Fruit fly (Drosophila melanogaster) whole organism, embryonic: ENCODE results near the gene CG13404.

Experiments used
- Asciz ChIP-seq: fragments of 200-800 bp; sonication (Bioruptor generic); optimal IDR thresholded peaks from 2 replicates; lab custom pipeline; 2017; ENCODE audit warnings: missing biosample characterization, mild to moderate bottlenecking, missing genetic modification characterization, missing genetic modification reagents
- BEAF-32 ChIP-seq: fragments of 200-800 bp; sonication (Bioruptor generic); optimal IDR thresholded peaks from 3 replicates; lab custom pipeline; 2017; ENCODE audit warnings: missing biosample characterization, missing genetic modification characterization, mild to moderate bottlenecking, moderate library complexity, missing genetic modification reagents
- CG10565 ChIP-seq: fragments of 200-800 bp; sonication (Bioruptor generic); optimal IDR thresholded peaks from 3 replicates; lab custom pipeline; 2016; ENCODE audit warnings: missing biosample characterization, mild to moderate bottlenecking, missing genetic modification characterization
- CG11085 ChIP-seq: fragments of 200-800 bp; sonication (Bioruptor generic); IDR thresholded peaks from 2 replicates; pipeline ENCODE4 v1.3.6; 2022; ENCODE audit warnings: missing biosample characterization, missing genetic modification characterization
- CG1233 ChIP-seq: fragments of 200-800 bp; sonication (Bioruptor generic); optimal IDR thresholded peaks from 4 replicates; lab custom pipeline; 2018; ENCODE audit warnings: missing biosample characterization, mild to moderate bottlenecking, missing genetic modification characterization
- CG13624 ChIP-seq: fragments of 200-800 bp; sonication (Bioruptor generic); optimal IDR thresholded peaks from 2 replicates; lab custom pipeline; 2016; ENCODE audit warnings: missing biosample characterization, missing genetic modification characterization
- CG14441 ChIP-seq: fragments of 200-800 bp; sonication (Bioruptor generic); IDR thresholded peaks from 2 replicates; pipeline ENCODE4 v1.3.6; 2022; ENCODE audit warnings: missing biosample characterization, missing genetic modification characterization
- CG16779 ChIP-seq: fragments of 200-800 bp; sonication (Bioruptor generic); IDR thresholded peaks from 2 replicates; pipeline ENCODE4 v1.3.6; 2022; ENCODE audit warnings: missing biosample characterization, missing genetic modification characterization
- CG17186 ChIP-seq: fragments of 200-800 bp; sonication (Bioruptor generic); optimal IDR thresholded peaks from 3 replicates; lab custom pipeline; 2017; ENCODE audit warnings: missing biosample characterization, missing genetic modification reagents, missing genetic modification characterization
- CG17912 ChIP-seq: fragments of 200-800 bp; sonication (Bioruptor generic); optimal IDR thresholded peaks from 2 replicates; lab custom pipeline; 2018; ENCODE audit warnings: missing biosample characterization, mild to moderate bottlenecking, missing genetic modification characterization
- CG2116 ChIP-seq: fragments of 200-800 bp; sonication (Bioruptor generic); optimal IDR thresholded peaks from 3 replicates; lab custom pipeline; 2018; ENCODE audit warnings: missing biosample characterization, mild to moderate bottlenecking, missing genetic modification characterization
- CG2129 ChIP-seq: fragments of 200-800 bp; sonication (Bioruptor generic); IDR thresholded peaks from 2 replicates; pipeline ENCODE4 v1.3.6; 2022; ENCODE audit warnings: missing biosample characterization, missing genetic modification characterization; ENCODE audit not compliant: partially characterized antibody
- CG2202 ChIP-seq: fragments of 200-800 bp; sonication (Bioruptor generic); optimal IDR thresholded peaks from 2 replicates; lab custom pipeline; 2018; ENCODE audit warnings: missing biosample characterization, mild to moderate bottlenecking, missing genetic modification characterization
- CG2712 ChIP-seq: fragments of 200-800 bp; optimal IDR thresholded peaks from 3 replicates; lab custom pipeline; 2019; ENCODE audit warnings: missing biosample characterization, mild to moderate bottlenecking, missing genetic modification characterization, moderate library complexity
- CG30431 ChIP-seq: fragments of 200-800 bp; sonication (Bioruptor generic); optimal IDR thresholded peaks from 2 replicates; lab custom pipeline; 2017; ENCODE audit warnings: missing biosample characterization, missing genetic modification characterization
- CG31224 ChIP-seq: fragments of 200-800 bp; sonication (Bioruptor generic); IDR thresholded peaks from 2 replicates; pipeline ENCODE4 v1.3.6; 2022; ENCODE audit warnings: missing biosample characterization, missing genetic modification characterization
- CG32772 ChIP-seq: fragments of 200-800 bp; sonication (Bioruptor generic); IDR thresholded peaks from 2 replicates; pipeline ENCODE4 v1.3.6; 2022; ENCODE audit warnings: missing biosample characterization, missing genetic modification characterization
- CG4404 ChIP-seq: fragments of 200-800 bp; sonication (Bioruptor generic); IDR thresholded peaks from 2 replicates; pipeline ENCODE4 v1.3.6; 2022; ENCODE audit warnings: missing biosample characterization, missing genetic modification characterization
- CG4424 ChIP-seq: fragments of 200-800 bp; sonication (Bioruptor generic); optimal IDR thresholded peaks from 3 replicates; lab custom pipeline; 2016; ENCODE audit warnings: missing biosample characterization, missing genetic modification characterization
- CG6272 ChIP-seq: fragments of 200-800 bp; sonication (Bioruptor generic); IDR thresholded peaks from 2 replicates; pipeline ENCODE4 v1.3.6; 2022; ENCODE audit warnings: missing biosample characterization, missing genetic modification characterization
- CG7357 ChIP-seq: fragments of 200-800 bp; sonication (Bioruptor generic); IDR thresholded peaks from 3 replicates; pipeline ENCODE4 v1.3.6; 2022; ENCODE audit warnings: missing biosample characterization, missing genetic modification characterization
- CG7987 ChIP-seq: fragments of 200-800 bp; sonication (Bioruptor generic); optimal IDR thresholded peaks from 2 replicates; lab custom pipeline; 2018; ENCODE audit warnings: missing biosample characterization, mild to moderate bottlenecking, missing genetic modification characterization, moderate library complexity
- CG9727 ChIP-seq: fragments of 200-800 bp; sonication (Bioruptor generic); optimal IDR thresholded peaks from 3 replicates; lab custom pipeline; 2017; ENCODE audit warnings: missing biosample characterization, mild to moderate bottlenecking, missing genetic modification characterization
- CG9876 ChIP-seq: fragments of 200-800 bp; sonication (Bioruptor generic); optimal IDR thresholded peaks from 2 replicates; lab custom pipeline; 2016; ENCODE audit warnings: missing biosample characterization, missing genetic modification characterization
- Chrac-16 ChIP-seq: fragments of 200-800 bp; sonication (Bioruptor generic); optimal IDR thresholded peaks from 3 replicates; lab custom pipeline; 2016; ENCODE audit warnings: missing biosample characterization, missing genetic modification characterization
- Hmr ChIP-seq: fragments of 200-800 bp; sonication (Bioruptor generic); optimal IDR thresholded peaks from 3 replicates; lab custom pipeline; 2017; ENCODE audit warnings: mild to moderate bottlenecking, missing biosample characterization, missing genetic modification reagents, missing genetic modification characterization
- Mrtf ChIP-seq: fragments of 200-800 bp; sonication (Bioruptor generic); IDR thresholded peaks from 3 replicates; pipeline ENCODE4 v1.3.6; 2022; ENCODE audit warnings: missing biosample characterization, missing genetic modification characterization
- NC2β ChIP-seq: fragments of 200-800 bp; sonication (Bioruptor generic); optimal IDR thresholded peaks from 2 replicates; lab custom pipeline; 2016; ENCODE audit warnings: missing biosample characterization, missing genetic modification characterization
- Nf-YB ChIP-seq: fragments of 200-800 bp; sonication (Bioruptor generic); optimal IDR thresholded peaks from 3 replicates; lab custom pipeline; 2019; ENCODE audit warnings: missing biosample characterization, mild to moderate bottlenecking, missing genetic modification characterization, moderate library complexity
- Six4 ChIP-seq: fragments of 200-800 bp; sonication (Bioruptor generic); optimal IDR thresholded peaks from 2 replicates; lab custom pipeline; 2016; ENCODE audit warnings: missing biosample characterization, missing genetic modification characterization
- Xrp1 ChIP-seq: fragments of 200-800 bp; sonication (Bioruptor generic); IDR thresholded peaks from 2 replicates; pipeline ENCODE4 v1.3.6; 2022; ENCODE audit warnings: missing biosample characterization, missing genetic modification characterization
- dimm ChIP-seq: fragments of 200-800 bp; sonication (Bioruptor generic); IDR thresholded peaks from 2 replicates; pipeline ENCODE4 v1.3.6; 2022; ENCODE audit warnings: missing biosample characterization, missing genetic modification characterization
- dmrt99B ChIP-seq: fragments of 200-800 bp; sonication (Bioruptor generic); optimal IDR thresholded peaks from 2 replicates; lab custom pipeline; 2018; ENCODE audit warnings: missing biosample characterization, mild to moderate bottlenecking, missing genetic modification characterization, moderate library complexity
- hb ChIP-seq: fragments of 200-800 bp; sonication (Bioruptor generic); IDR thresholded peaks from 3 replicates; pipeline ENCODE4 v1.3.6; 2022; ENCODE audit warnings: missing biosample characterization, missing genetic modification characterization; ENCODE audit not compliant: partially characterized antibody
- hkb ChIP-seq, 2 experiments: fragments of 200-800 bp in 1 of 2; fragments of >200 bp in 1 of 2; sonication (Bioruptor generic) in 1 of 2; IDR thresholded peaks in 1 of 2; optimal IDR thresholded peaks in 1 of 2; 2 replicates each; pipeline versions ENCODE4 v1.3.6 to Lab custom; 2017 to 2022; ENCODE audit warnings: missing biosample characterization in 1 of 2, missing genetic modification characterization in 1 of 2
- insv ChIP-seq, 2 experiments: fragments of 200-800 bp; sonication (Bioruptor generic); optimal IDR thresholded peaks; 3 replicates each; lab custom pipeline; 2016 to 2018; ENCODE audit warnings: missing biosample characterization in 2 of 2, missing genetic modification characterization in 2 of 2
- jigr1 ChIP-seq: fragments of 200-800 bp; sonication (Bioruptor generic); IDR thresholded peaks from 3 replicates; pipeline ENCODE4 v1.3.6; 2022; ENCODE audit warnings: missing biosample characterization, missing genetic modification characterization
- jumu ChIP-seq: fragments of 200-800 bp; sonication (Bioruptor generic); optimal IDR thresholded peaks from 3 replicates; lab custom pipeline; 2016; ENCODE audit warnings: missing biosample characterization, missing genetic modification characterization
- nerfin-2 ChIP-seq: fragments of 200-800 bp; sonication (Bioruptor generic); IDR thresholded peaks from 2 replicates; pipeline ENCODE4 v1.3.6; 2022; ENCODE audit warnings: missing biosample characterization, missing genetic modification characterization; ENCODE audit not compliant: partially characterized antibody
- odd ChIP-seq: fragments of 200-800 bp; sonication (Bioruptor generic); optimal IDR thresholded peaks from 2 replicates; lab custom pipeline; 2017; ENCODE audit warnings: missing biosample characterization, mild to moderate bottlenecking, missing genetic modification characterization
- org-1 ChIP-seq: fragments of 200-800 bp; sonication (Bioruptor generic); optimal IDR thresholded peaks from 2 replicates; lab custom pipeline; 2017; ENCODE audit warnings: missing biosample characterization, missing genetic modification characterization
- pros ChIP-seq: fragments of 200-800 bp; sonication (Bioruptor generic); optimal IDR thresholded peaks from 3 replicates; lab custom pipeline; 2019; ENCODE audit warnings: missing biosample characterization, mild to moderate bottlenecking, missing genetic modification characterization, moderate library complexity
- repo ChIP-seq: fragments of 200-800 bp; sonication (Bioruptor generic); optimal IDR thresholded peaks from 2 replicates; lab custom pipeline; 2016; ENCODE audit warnings: missing biosample characterization, missing genetic modification characterization
- sens-2 ChIP-seq: fragments of 200-800 bp; sonication (Bioruptor generic); IDR thresholded peaks from 2 replicates; pipeline ENCODE4 v1.3.6; 2022; ENCODE audit warnings: missing biosample characterization, missing genetic modification characterization
- sna ChIP-seq: fragments of 200-800 bp; sonication (Bioruptor generic); IDR thresholded peaks from 2 replicates; pipeline ENCODE4 v1.3.6; 2022; ENCODE audit warnings: missing biosample characterization, missing genetic modification characterization; ENCODE audit not compliant: partially characterized antibody
- sob ChIP-seq: fragments of 200-800 bp; sonication (Bioruptor generic); IDR thresholded peaks from 2 replicates; pipeline ENCODE4 v1.3.6; 2022; ENCODE audit warnings: missing biosample characterization, missing genetic modification characterization
- tap ChIP-seq: fragments of 200-800 bp; optimal IDR thresholded peaks from 3 replicates; lab custom pipeline; 2019; ENCODE audit warnings: missing biosample characterization, mild to moderate bottlenecking, missing genetic modification characterization, moderate library complexity
- trh ChIP-seq: fragments of 200-800 bp; sonication (Bioruptor generic); optimal IDR thresholded peaks from 2 replicates; lab custom pipeline; 2016; ENCODE audit warnings: missing biosample characterization, missing genetic modification characterization
- zfh2 ChIP-seq: fragments of 200-800 bp; sonication (Bioruptor generic); optimal IDR thresholded peaks from 2 replicates; lab custom pipeline; 2016; ENCODE audit warnings: missing biosample characterization, missing genetic modification characterization

The CG13404 gene

DNA sequence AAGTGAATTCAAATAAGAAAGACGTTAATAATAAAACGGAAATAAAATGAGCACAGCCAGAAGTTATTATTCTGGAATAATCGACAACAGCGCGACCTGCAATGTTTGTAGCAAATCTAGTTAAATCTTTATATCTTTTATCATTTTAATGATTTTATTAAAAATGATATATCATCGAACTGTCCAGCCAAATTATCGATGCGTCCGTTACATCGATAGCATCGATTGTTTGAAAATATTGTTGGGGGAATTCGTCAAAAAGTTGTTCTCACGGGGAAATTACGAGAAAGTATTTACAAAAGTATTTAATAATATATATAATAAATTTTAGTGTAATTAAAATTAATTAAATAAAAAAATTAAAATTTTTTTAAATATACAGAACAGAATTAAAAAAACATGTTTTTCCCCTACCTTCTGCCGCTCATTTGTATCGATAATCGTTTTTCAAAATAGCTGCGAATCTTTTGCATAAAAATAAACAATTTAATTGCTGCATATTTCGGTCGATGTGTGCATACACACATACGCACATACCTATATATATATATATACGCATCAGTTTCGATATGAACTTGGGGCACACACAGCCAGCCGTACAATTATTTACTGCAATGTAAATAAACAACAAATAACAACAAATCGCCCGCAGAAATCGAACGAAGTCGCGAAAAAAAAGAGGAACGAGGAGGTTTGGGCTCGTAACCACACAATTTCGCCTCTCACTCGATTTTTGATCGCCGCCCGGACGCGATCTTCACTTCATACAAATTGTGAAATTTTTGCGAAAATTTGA, 22.9 kb downstream of the CG13404 start, which contains the start of gene CG32599 (continued):
- TF ChIP-seq zfh2 (GFP tag; lab: Kevin White, UChicago) (no peak), CG4424 (GFP tag; lab: Kevin White, UChicago) (peak; percentile 7), CG7987 (GFP tag; lab: Kevin White, UChicago) (no peak), Xrp1 (GFP tag; lab: Robert Waterston, UW) (peak; percentile 62), CG1233 (GFP tag; lab: Kevin White, UChicago) (no peak), jigr1 (GFP tag; lab: Robert Waterston, UW) (no peak), CG31224 (no peak), Asciz (GFP tag; lab: Kevin White, UChicago) (no peak), CG2116 (GFP tag; lab: Kevin White, UChicago) (peak; percentile 46), CG17912 (no peak), Mrtf (GFP tag; lab: Robert Waterston, UW) (no peak), CG17186 (no peak), dmrt99B (tag; lab: Kevin White, UChicago) (peak; percentile 21), jumu (GFP tag; lab: Kevin White, UChicago) (no peak), dimm (GFP tag; lab: Robert Waterston, UW) (no peak), Chrac-16 (GFP tag; lab: Kevin White, UChicago) (no peak), tap (no peak), CG4404 (GFP tag; lab: Robert Waterston, UW) (no peak), Hmr (GFP tag; lab: Kevin White, UChicago) (peak; percentile 38), sob (GFP tag; lab: Robert Waterston, UW) (peak; percentile 53), NC2β (GFP tag; lab: Kevin White, UChicago) (no peak), CG2712 (tag; lab: Kevin White, UChicago) (peak; percentile 67), sna (GFP tag; lab: Robert Waterston, UW) (0 out of 2 replicates have a peak, but pooled peaks have one; percentile 42), nerfin-2 (GFP tag; lab: Robert Waterston, UW) (peak; percentile 61), sens-2 (GFP tag; lab: Robert Waterston, UW) (no peak), CG6272 (GFP tag; lab: Robert Waterston, UW) (peak; percentile 26; the same call in 1 of the 2 replicates), CG30431 (GFP tag; lab: Kevin White, UChicago) (no peak), CG7357 (peak; percentile 73), CG16779 (GFP tag; lab: Robert Waterston, UW) (no peak), CG2202 (tag; lab: Kevin White, UChicago) (no peak), CG13624 (GFP tag; lab: Kevin White, UChicago) (no peak), Six4 (GFP tag; lab: Kevin White, UChicago) (no peak), hb (no peak), hkb (optimal IDR thresholded peaks at IDR 0.05; lab: Kevin White, UChicago) (no peak), hkb (GFP tag; IDR thresholded peaks at IDR 0.05; lab: Robert Waterston, UW) (peak; percentile 54), CG2129 (GFP tag; lab: Robert Waterston, UW) (no peak; the same call in 1 of the 2 replicates), Nf-YB (GFP tag; lab: Kevin White, UChicago) (no peak), repo (GFP tag; lab: Kevin White, UChicago) (no peak), CG9727 (peak; percentile 48), org-1 (no peak), CG9876 (no peak), trh (GFP tag; lab: Kevin White, UChicago) (no peak), CG11085 (no peak), CG14441 (no peak), CG32772 (GFP tag; lab: Robert Waterston, UW) (peak; percentile 11; the same call in 1 of the 2 replicates), odd (GFP tag; lab: Kevin White, UChicago) (no peak), pros (GFP tag; lab: Kevin White, UChicago) (no peak), insv (GFP tag; optimal IDR thresholded peaks at IDR 0.05; lab: Kevin White, UChicago) (peak in 1 of 2 experiments; percentile 87), BEAF-32 (GFP tag; lab: Kevin White, UChicago) (peak; percentile 64), CG10565 (GFP tag; lab: Kevin White, UChicago) (no peak)
